Worm (Caenorhabditis elegans) whole organism, L4/young adult: Measurements from ENCODE around the gene Y102A11A.5.

Experiments used
- dao-5 ChIP-seq: sonication (generic microtip); optimal IDR thresholded peaks from 2 replicates; lab custom pipeline; 2016; ENCODE audit warnings: missing genotype, missing genetic modification characterization, moderate library complexity, missing compliant biosample characterization
- him-1 ChIP-seq: sonication (generic microtip); optimal IDR thresholded peaks from 2 replicates; lab custom pipeline; 2016; ENCODE audit warnings: missing genotype, missing genetic modification reagents, missing genetic modification characterization, missing compliant biosample characterization

DNA sequence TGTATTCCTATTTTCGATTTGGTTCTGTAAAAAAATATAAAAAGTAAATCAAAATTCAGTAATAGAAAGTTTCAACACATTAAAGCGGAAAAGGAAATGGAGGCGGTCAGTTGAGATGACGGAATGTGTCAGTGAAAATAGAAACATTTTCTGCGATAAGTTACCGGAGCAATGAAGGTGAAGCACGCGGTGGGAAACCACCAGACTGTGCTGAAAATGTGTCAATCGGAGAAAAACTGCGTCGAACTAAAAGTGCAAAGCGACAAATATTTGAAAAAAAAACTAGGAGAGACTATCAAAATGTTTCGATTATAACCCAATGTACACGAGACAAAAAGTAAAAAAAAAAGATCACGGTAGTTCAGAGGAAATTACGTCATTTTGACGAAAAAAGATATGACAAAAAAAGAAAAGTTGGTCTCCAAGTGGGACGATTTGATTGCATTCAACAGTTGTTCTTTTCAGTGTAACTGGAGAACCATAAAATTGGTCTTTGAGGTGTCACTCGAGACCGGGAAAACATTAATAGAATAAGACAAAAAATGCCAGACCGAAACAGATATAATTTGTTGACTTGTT, 39.1 kb upstream of the Y102A11A.5 start, which contains the start of gene acl-4:
- TF ChIP-seq him-1 (tag; lab: Kevin White, UChicago) (no peak), dao-5 (no peak)
